Worm (Caenorhabditis elegans) whole organism, L1 larva: Measurements from ENCODE around the gene F22H10.3.

Source experiments
- C04F5.9 ChIP-seq: sonication (generic microtip); optimal IDR thresholded peaks from 2 replicates; lab custom pipeline; 2016; ENCODE audit warnings: missing genetic modification characterization, missing compliant biosample characterization
- C16A3.4 ChIP-seq: fragments of 150-350 bp; optimal IDR thresholded peaks from 2 replicates; lab custom pipeline; 2014; ENCODE audit warnings: missing biosample characterization, missing genetic modification characterization
- C34B4.2 ChIP-seq: sonication (generic microtip); optimal IDR thresholded peaks from 2 replicates; lab custom pipeline; 2017; ENCODE audit warnings: mild to moderate bottlenecking, missing genetic modification characterization, missing compliant biosample characterization
- Y116A8C.19 ChIP-seq: sonication (generic microtip); optimal IDR thresholded peaks from 2 replicates; lab custom pipeline; 2016; ENCODE audit warnings: missing compliant biosample characterization, missing genetic modification characterization, borderline replicate concordance
- aha-1 ChIP-seq: fragments of 150-350 bp; optimal IDR thresholded peaks from 2 replicates; lab custom pipeline; 2014; ENCODE audit warnings: missing biosample characterization, missing genetic modification characterization
- alr-1 ChIP-seq: fragments of 200-800 bp; sonication (Bioruptor generic); optimal IDR thresholded peaks from 2 replicates; lab custom pipeline; 2018; ENCODE audit warnings: borderline replicate concordance, mild to moderate bottlenecking, missing genetic modification characterization, missing compliant biosample characterization
- ama-1 ChIP-seq: fragments of 150-350 bp; optimal IDR thresholded peaks from 2 replicates; lab custom pipeline; 2014
- blmp-1 ChIP-seq: fragments of 150-350 bp; optimal IDR thresholded peaks from 2 replicates; lab custom pipeline; 2014; ENCODE audit warnings: missing biosample characterization, missing genetic modification characterization
- ceh-63 ChIP-seq: fragments of 200-800 bp; sonication (Bioruptor generic); optimal IDR thresholded peaks from 2 replicates; lab custom pipeline; 2018; ENCODE audit warnings: mild to moderate bottlenecking, missing genetic modification characterization, missing compliant biosample characterization
- ceh-82 ChIP-seq, 3 experiments: fragments of 150-350 bp in 1 of 3; sonication (generic microtip) in 2 of 3; optimal IDR thresholded peaks; 2 replicates each; lab custom pipeline; 2014 to 2017; ENCODE audit warnings: missing biosample characterization in 3 of 3, missing genetic modification characterization in 3 of 3
- ceh-88 ChIP-seq: fragments of 200-800 bp; sonication (Bioruptor generic); IDR thresholded peaks from 2 replicates; pipeline ENCODE4 v1.3.6; 2022; ENCODE audit warnings: missing genetic modification characterization, missing compliant biosample characterization
- ceh-90 ChIP-seq: sonication (generic microtip); optimal IDR thresholded peaks from 2 replicates; lab custom pipeline; 2016; ENCODE audit warnings: missing genetic modification characterization, missing compliant biosample characterization
- dpl-1 ChIP-seq, 3 experiments: fragments of 150-350 bp in 2 of 3; sonication (generic microtip) in 1 of 3; optimal IDR thresholded peaks; 2 replicates each; lab custom pipeline; 2014 to 2017; ENCODE audit warnings: missing biosample characterization in 3 of 3, missing genetic modification characterization in 3 of 3, missing genetic modification reagents in 3 of 3
- dsc-1 ChIP-seq: sonication (generic microtip); optimal IDR thresholded peaks from 2 replicates; lab custom pipeline; 2016; ENCODE audit warnings: mild to moderate bottlenecking, missing genetic modification characterization, missing compliant biosample characterization
- efl-1 ChIP-seq, 4 experiments: fragments of 150-350 bp; optimal IDR thresholded peaks in 3 of 4; peaks in 1 of 4; 1 replicate in 1 of 4; 2 replicates in 3 of 4; lab custom pipeline; 2014; ENCODE audit warnings: missing biosample characterization in 2 of 4, missing genetic modification characterization in 2 of 4, missing genetic modification reagents in 2 of 4
- efl-3 ChIP-seq: fragments of 200-800 bp; sonication (Bioruptor generic); optimal IDR thresholded peaks from 2 replicates; lab custom pipeline; 2018; ENCODE audit warnings: mild to moderate bottlenecking, missing genetic modification characterization, missing compliant biosample characterization
- egl-27 ChIP-seq, 2 experiments: fragments of 150-350 bp in 1 of 2; sonication (generic microtip); optimal IDR thresholded peaks; 3 replicates each; lab custom pipeline; 2017 to 2018; ENCODE audit warnings: missing biosample characterization in 2 of 2, missing genetic modification characterization in 2 of 2, missing genetic modification reagents in 2 of 2
- elt-2 ChIP-seq: sonication (generic microtip); optimal IDR thresholded peaks from 2 replicates; lab custom pipeline; 2016; ENCODE audit warnings: missing genetic modification characterization, mild to moderate bottlenecking, inconsistent platforms, missing compliant biosample characterization, missing genetic modification reagents
- elt-3 ChIP-seq, 6 experiments: fragments of 150-350 bp in 1 of 6; sonication (generic microtip); optimal IDR thresholded peaks; 2 replicates each; lab custom pipeline; 2017 to 2018; ENCODE audit warnings: missing biosample characterization in 6 of 6, missing genetic modification characterization in 6 of 6, inconsistent platforms in 1 of 6
- ets-5 ChIP-seq: fragments of 200-800 bp; sonication (Bioruptor generic); IDR thresholded peaks from 2 replicates; pipeline ENCODE4 v1.3.6; 2022; ENCODE audit warnings: missing genetic modification characterization, missing compliant biosample characterization
- fkh-4 ChIP-seq: sonication (generic microtip); optimal IDR thresholded peaks from 2 replicates; lab custom pipeline; 2016; ENCODE audit warnings: missing compliant biosample characterization, missing genetic modification characterization, borderline replicate concordance
- fkh-8 ChIP-seq: sonication (generic microtip); optimal IDR thresholded peaks from 2 replicates; lab custom pipeline; 2016; ENCODE audit warnings: mild to moderate bottlenecking, missing genetic modification characterization, missing compliant biosample characterization
- hlh-4 ChIP-seq: sonication (generic microtip); optimal IDR thresholded peaks from 2 replicates; lab custom pipeline; 2016; ENCODE audit warnings: mild to moderate bottlenecking, missing genetic modification characterization, missing compliant biosample characterization
- hpl-2 ChIP-seq: fragments of 150-350 bp; optimal IDR thresholded peaks from 2 replicates; lab custom pipeline; 2014; ENCODE audit warnings: missing biosample characterization, missing genetic modification reagents, missing genetic modification characterization
- lin-13 ChIP-seq: fragments of 150-350 bp; optimal IDR thresholded peaks from 2 replicates; lab custom pipeline; 2014; ENCODE audit warnings: missing biosample characterization, missing genetic modification reagents, missing genetic modification characterization
- lin-35 ChIP-seq, 2 experiments: fragments of 150-350 bp; optimal IDR thresholded peaks; 2 replicates each; lab custom pipeline; 2014; ENCODE audit warnings: missing biosample characterization in 2 of 2, missing genetic modification characterization in 2 of 2, missing genetic modification reagents in 2 of 2
- lin-39 ChIP-seq: fragments of 150-350 bp; optimal IDR thresholded peaks from 2 replicates; lab custom pipeline; 2014; ENCODE audit warnings: missing biosample characterization, missing genetic modification reagents, missing genetic modification characterization
- lir-3 ChIP-seq: sonication (generic microtip); optimal IDR thresholded peaks from 2 replicates; lab custom pipeline; 2016; ENCODE audit warnings: mild to moderate bottlenecking, missing genetic modification characterization, moderate library complexity, missing compliant biosample characterization; ENCODE audit not compliant: poor library complexity
- lsy-2 ChIP-seq, 2 experiments: fragments of 150-350 bp; optimal IDR thresholded peaks; 2 replicates each; lab custom pipeline; 2014; ENCODE audit warnings: missing biosample characterization in 2 of 2, missing genetic modification characterization in 2 of 2
- mdl-1 ChIP-seq, 2 experiments: fragments of 150-350 bp; optimal IDR thresholded peaks; 2 replicates each; lab custom pipeline; 2014 to 2017; ENCODE audit warnings: missing biosample characterization in 2 of 2, missing genetic modification characterization in 2 of 2, inconsistent platforms in 1 of 2
- mef-2 ChIP-seq: fragments of 150-350 bp; optimal IDR thresholded peaks from 2 replicates; lab custom pipeline; 2014; ENCODE audit warnings: missing biosample characterization, missing genetic modification characterization
- nhr-12 ChIP-seq: sonication (generic microtip); optimal IDR thresholded peaks from 2 replicates; lab custom pipeline; 2017; ENCODE audit warnings: missing biosample characterization, missing genetic modification characterization
- nhr-19 ChIP-seq: fragments of 200-800 bp; sonication (Bioruptor generic); conservative IDR thresholded peaks from 2 replicates; pipeline ENCODE4 v1.3.6; 2022; ENCODE audit warnings: missing genetic modification characterization, missing compliant biosample characterization
- nhr-237 ChIP-seq: fragments of 150-350 bp; optimal IDR thresholded peaks from 2 replicates; lab custom pipeline; 2014; ENCODE audit warnings: missing biosample characterization, missing genetic modification characterization
- nhr-76 ChIP-seq: sonication (generic microtip); optimal IDR thresholded peaks from 2 replicates; lab custom pipeline; 2017; ENCODE audit warnings: missing biosample characterization, missing genetic modification characterization
- nhr-77 ChIP-seq: fragments of 150-350 bp; optimal IDR thresholded peaks from 2 replicates; lab custom pipeline; 2014; ENCODE audit warnings: missing biosample characterization, missing genetic modification characterization
- nhr-84 ChIP-seq: sonication (generic microtip); optimal IDR thresholded peaks from 2 replicates; lab custom pipeline; 2017; ENCODE audit warnings: missing biosample characterization, missing genetic modification characterization
- nhr-85 ChIP-seq: sonication (generic microtip); peaks from one replicate; lab custom pipeline; 2016; ENCODE audit warnings: missing genetic modification characterization, inconsistent platforms, missing compliant biosample characterization
- nhr-90 ChIP-seq: sonication (generic microtip); optimal IDR thresholded peaks from 2 replicates; lab custom pipeline; 2016; ENCODE audit warnings: mild to moderate bottlenecking, missing genetic modification characterization, missing compliant biosample characterization; ENCODE audit not compliant: poor library complexity
- pax-3 ChIP-seq: fragments of 200-800 bp; sonication (Bioruptor generic); optimal IDR thresholded peaks from 2 replicates; lab custom pipeline; 2018; ENCODE audit warnings: mild to moderate bottlenecking, missing genetic modification characterization, moderate library complexity, missing compliant biosample characterization
- rnt-1 ChIP-seq: sonication (generic microtip); optimal IDR thresholded peaks from 2 replicates; lab custom pipeline; 2016; ENCODE audit warnings: mild to moderate bottlenecking, missing genetic modification characterization, moderate library complexity, missing compliant biosample characterization
- snu-23 ChIP-seq: sonication (generic microtip); optimal IDR thresholded peaks from 2 replicates; lab custom pipeline; 2016; ENCODE audit warnings: missing genetic modification characterization, missing compliant biosample characterization
- sup-37 ChIP-seq: fragments of 200-800 bp; sonication (Bioruptor generic); optimal IDR thresholded peaks from 2 replicates; lab custom pipeline; 2018; ENCODE audit warnings: mild to moderate bottlenecking, missing genetic modification characterization, missing compliant biosample characterization
- tbx-2 ChIP-seq: sonication (generic microtip); optimal IDR thresholded peaks from 2 replicates; lab custom pipeline; 2016; ENCODE audit warnings: missing genetic modification characterization, missing compliant biosample characterization
- tlp-1 ChIP-seq: fragments of 150-350 bp; optimal IDR thresholded peaks from 2 replicates; lab custom pipeline; 2014; ENCODE audit warnings: missing biosample characterization, missing genetic modification characterization
- unc-86 ChIP-seq: sonication (generic microtip); optimal IDR thresholded peaks from 2 replicates; lab custom pipeline; 2016; ENCODE audit warnings: missing genetic modification characterization, missing compliant biosample characterization
- unc-98 ChIP-seq: fragments of 200-800 bp; sonication (Bioruptor generic); IDR thresholded peaks from 2 replicates; pipeline ENCODE4 v1.3.6; 2022; ENCODE audit warnings: missing genetic modification characterization, missing compliant biosample characterization
- vab-15 ChIP-seq: sonication (generic microtip); optimal IDR thresholded peaks from 2 replicates; lab custom pipeline; 2017; ENCODE audit warnings: missing genotype, mild to moderate bottlenecking, missing genetic modification characterization, missing compliant biosample characterization
- zip-4 ChIP-seq: fragments of 200-800 bp; sonication (Bioruptor generic); optimal IDR thresholded peaks from 2 replicates; lab custom pipeline; 2018; ENCODE audit warnings: mild to moderate bottlenecking, missing genetic modification characterization, moderate library complexity, missing compliant biosample characterization
- ztf-11 ChIP-seq, 2 experiments: sonication (generic microtip); optimal IDR thresholded peaks; 2 replicates each; lab custom pipeline; 2016 to 2017; ENCODE audit warnings: missing genetic modification characterization in 2 of 2, missing biosample characterization in 1 of 2, missing compliant biosample characterization in 1 of 2
- ztf-4 ChIP-seq: fragments of 150-350 bp; optimal IDR thresholded peaks from 2 replicates; lab custom pipeline; 2014; ENCODE audit warnings: missing biosample characterization, missing genetic modification characterization

Gene F22H10.3

DNA sequence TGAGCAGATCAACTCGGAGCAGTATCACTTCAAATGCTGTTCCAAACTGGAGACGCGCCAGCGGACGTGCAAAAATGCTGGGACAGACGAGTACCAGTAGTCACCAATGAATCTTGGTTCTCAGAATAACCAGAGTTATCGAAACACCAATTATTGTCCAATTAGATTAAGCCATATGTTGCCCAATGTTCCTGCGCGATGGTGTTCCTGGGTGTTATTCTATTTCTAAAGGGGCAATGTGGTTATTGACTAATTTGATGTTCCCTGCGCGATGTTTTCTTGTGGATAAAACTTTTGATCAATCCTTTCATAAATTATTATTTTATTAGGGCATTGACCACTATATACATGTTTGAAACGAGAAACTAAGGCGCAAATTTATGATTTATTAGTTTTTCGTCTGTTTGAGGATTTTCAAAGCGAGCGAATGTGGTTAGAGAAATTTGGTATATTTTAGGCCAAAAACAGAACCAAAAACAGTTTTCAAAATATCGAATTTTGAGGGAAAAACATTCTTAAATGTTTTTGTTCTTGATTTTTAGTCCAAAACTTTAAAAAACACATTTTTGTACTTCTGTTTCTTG is 4.5 kb upstream of the F22H10.3 start (continued):
- TF ChIP-seq ceh-90 (tag; lab: Kevin White, UChicago) (no peak), efl-3 (GFP tag; lab: Kevin White, UChicago) (peak; percentile 94), C04F5.9 (tag; lab: Kevin White, UChicago) (peak; percentile 90), tbx-2 (tag; lab: Kevin White, UChicago) (peak; percentile 98), elt-2 (tag; lab: Kevin White, UChicago) (peak; percentile 93), pax-3 (tag; lab: Kevin White, UChicago) (peak; percentile 94), lin-13 (GFP tag; lab: Kevin White, UChicago) (peak; percentile 88), unc-86 (tag; lab: Kevin White, UChicago) (peak; percentile 95), nhr-12 (tag; lab: Kevin White, UChicago) (peak; percentile 82), dpl-1 (GFP tag; optimal IDR thresholded peaks at IDR 0.05; lab: Kevin White, UChicago) (peak; percentile 45 to 67 (median 55)), nhr-19 (GFP tag; lab: Robert Waterston, UW) (peak; percentile 98), rnt-1 (tag; lab: Kevin White, UChicago) (peak; percentile 99), nhr-84 (peak; percentile 62), ets-5 (GFP tag; lab: Robert Waterston, UW) (peak; percentile 90), ztf-4 (tag; lab: Kevin White, UChicago) (peak; percentile 98), hpl-2 (GFP tag; lab: Kevin White, UChicago) (peak; percentile 98), fkh-8 (tag; lab: Kevin White, UChicago) (peak; percentile 98), nhr-85 (tag; lab: Kevin White, UChicago) (peak; percentile 97), blmp-1 (tag; lab: Kevin White, UChicago) (peak; percentile 58), Y116A8C.19 (peak; percentile 20), tlp-1 (tag; lab: Kevin White, UChicago) (no peak), egl-27 (tag; optimal IDR thresholded peaks at IDR 0.05; lab: Kevin White, UChicago) (peak; percentile 0 to 83), lin-35 (GFP tag; optimal IDR thresholded peaks at IDR 0.05; lab: Kevin White, UChicago) (peak; percentile 82 to 93), mef-2 (tag; lab: Kevin White, UChicago) (peak; percentile 75), efl-1 (optimal IDR thresholded peaks at IDR 0.05; lab: Kevin White, UChicago) (peak; percentile 83 to 90), efl-1 (GFP tag; optimal IDR thresholded peaks at IDR 0.05 in 1 of 2; lab: Kevin White, UChicago) (peak; percentile 40 to 96), ceh-88 (GFP tag; lab: Robert Waterston, UW) (peak; percentile 97), alr-1 (no peak), aha-1 (tag; lab: Kevin White, UChicago) (peak; percentile 58), lin-39 (tag; lab: Kevin White, UChicago) (peak; percentile 99), unc-98 (GFP tag; lab: Robert Waterston, UW) (peak; percentile 84), ceh-82 (tag; optimal IDR thresholded peaks at IDR 0.05; lab: Kevin White, UChicago) (peak; percentile 99 to 100 (median 99)), lir-3 (tag; lab: Kevin White, UChicago) (peak; percentile 92), nhr-77 (tag; lab: Kevin White, UChicago) (peak; percentile 98), hlh-4 (tag; lab: Kevin White, UChicago) (peak; percentile 48), ceh-63 (GFP tag; lab: Kevin White, UChicago) (peak; percentile 97), snu-23 (peak; percentile 100), C34B4.2 (peak; percentile 12), fkh-4 (tag; lab: Kevin White, UChicago) (peak; percentile 98), ama-1 (lab: Kevin White, UChicago) (no peak), zip-4 (GFP tag; lab: Kevin White, UChicago) (peak; percentile 95), nhr-76 (tag; lab: Kevin White, UChicago) (peak; percentile 79), nhr-237 (tag; lab: Kevin White, UChicago) (peak; percentile 99), elt-3 (tag; optimal IDR thresholded peaks at IDR 0.05; lab: Kevin White, UChicago) (peak; percentile 77 to 99 (median 92)), vab-15 (peak; percentile 78), ztf-11 (tag; optimal IDR thresholded peaks at IDR 0.05; lab: Kevin White, UChicago) (peak; percentile 33 to 92), mdl-1 (tag; optimal IDR thresholded peaks at IDR 0.05; lab: Kevin White, UChicago) (peak in 1 of 2 experiments; percentile 94), C16A3.4 (tag; lab: Kevin White, UChicago) (peak; percentile 99), lsy-2 (tag; optimal IDR thresholded peaks at IDR 0.05; lab: Kevin White, UChicago) (peak; percentile 94 to 95), dsc-1 (peak; percentile 100), nhr-90 (peak; percentile 99), sup-37 (GFP tag; lab: Kevin White, UChicago) (peak; percentile 89)
